Worm (Caenorhabditis elegans) whole organism, early embryonic: ENCODE measurements around the gene T26E4.9.

ENCODE experiments used
- B0310.2 ChIP-seq: sonication (generic microtip); optimal IDR thresholded peaks from 2 replicates; lab custom pipeline; 2016; ENCODE audit warnings: mild to moderate bottlenecking, missing genetic modification characterization, missing compliant biosample characterization
- F13C5.2 ChIP-seq: sonication (generic microtip); optimal IDR thresholded peaks from 2 replicates; lab custom pipeline; 2017; ENCODE audit warnings: mild to moderate bottlenecking, missing genetic modification characterization, inconsistent platforms, missing compliant biosample characterization
- ama-1 ChIP-seq: fragments of 150-350 bp; optimal IDR thresholded peaks from 2 replicates; lab custom pipeline; 2014
- ceh-13 ChIP-seq: fragments of 200-800 bp; sonication (Bioruptor generic); optimal IDR thresholded peaks from 2 replicates; lab custom pipeline; 2018; ENCODE audit warnings: mild to moderate bottlenecking, missing genetic modification characterization, missing compliant biosample characterization
- ceh-36 ChIP-seq: sonication (generic microtip); optimal IDR thresholded peaks from 2 replicates; lab custom pipeline; 2016; ENCODE audit warnings: missing genetic modification characterization, inconsistent platforms, missing compliant biosample characterization
- flt-1 ChIP-seq: fragments of 200-800 bp; sonication (Bioruptor generic); IDR thresholded peaks from 2 replicates; pipeline ENCODE4 v1.3.6; 2022; ENCODE audit warnings: missing genetic modification characterization, missing compliant biosample characterization
- hmbx-1 ChIP-seq: sonication (generic microtip); optimal IDR thresholded peaks from 2 replicates; lab custom pipeline; 2016; ENCODE audit warnings: mild to moderate bottlenecking, missing genetic modification characterization, missing compliant biosample characterization
- hmg-4 ChIP-seq: fragments of 200-800 bp; sonication (Bioruptor generic); optimal IDR thresholded peaks from 2 replicates; lab custom pipeline; 2018; ENCODE audit warnings: mild to moderate bottlenecking, missing genetic modification characterization, missing compliant biosample characterization
- pes-1 ChIP-seq: fragments of 200-800 bp; sonication (Bioruptor generic); IDR thresholded peaks from 2 replicates; pipeline ENCODE4 v1.3.6; 2022; ENCODE audit warnings: missing genetic modification reagents, missing genetic modification characterization, missing compliant biosample characterization
- scrt-1 ChIP-seq: fragments of 200-800 bp; sonication (Bioruptor generic); IDR thresholded peaks from 2 replicates; pipeline ENCODE4 v1.3.6; 2022; ENCODE audit warnings: missing genetic modification characterization, missing compliant biosample characterization
- sea-1 ChIP-seq: fragments of 200-800 bp; sonication (Bioruptor generic); conservative IDR thresholded peaks from 2 replicates; pipeline ENCODE4 v1.3.6; 2022; ENCODE audit warnings: missing genetic modification characterization, missing compliant biosample characterization
- tbx-11 ChIP-seq: fragments of 200-800 bp; sonication (Bioruptor generic); IDR thresholded peaks from 2 replicates; pipeline ENCODE4 v1.3.6; 2022; ENCODE audit warnings: missing genetic modification characterization, missing compliant biosample characterization
- tbx-37 ChIP-seq: fragments of 200-800 bp; sonication (Bioruptor generic); conservative IDR thresholded peaks from 2 replicates; pipeline ENCODE4 v1.3.6; 2022; ENCODE audit warnings: missing genetic modification reagents, missing genetic modification characterization, missing compliant biosample characterization
- tra-4 ChIP-seq: sonication (generic microtip); optimal IDR thresholded peaks from 2 replicates; lab custom pipeline; 2017; ENCODE audit warnings: missing genetic modification characterization, missing compliant biosample characterization

ce11 chrV:15773141-15773540, 29.4 kb downstream of the T26E4.9 start, which contains the start of gene nhr-60:
- TF ChIP-seq tra-4 (no peak), scrt-1 (GFP tag; lab: Robert Waterston, UW) (no peak), ama-1 (no peak), F13C5.2 (tag; lab: Kevin White, UChicago) (no peak), hmg-4 (GFP tag; lab: Kevin White, UChicago) (no peak), hmbx-1 (no peak), ceh-36 (no peak), pes-1 (GFP tag; lab: Robert Waterston, UW) (no peak), B0310.2 (no peak), flt-1 (GFP tag; lab: Robert Waterston, UW) (no peak), ceh-13 (no peak), tbx-37 (GFP tag; lab: Robert Waterston, UW) (no peak), sea-1 (GFP tag; lab: Robert Waterston, UW) (no peak), tbx-11 (no peak)
